Worm (Caenorhabditis elegans) whole organism, L4 larva: Measurements from ENCODE around the gene W04G3.10.
A peak's percentile ranks its signal among the peaks of the same experiment; 100 is the strongest.

Source experiments
- D1046.2 ChIP-seq: fragments of 200-800 bp; sonication (Bioruptor generic); IDR thresholded peaks from 2 replicates; pipeline ENCODE4 v1.3.6; 2022; ENCODE audit warnings: missing genetic modification characterization, missing compliant biosample characterization
- F26F4.8 ChIP-seq: fragments of 200-800 bp; sonication (Bioruptor generic); conservative IDR thresholded peaks from 2 replicates; pipeline ENCODE4 v1.3.6; 2022; ENCODE audit warnings: missing genetic modification characterization, missing compliant biosample characterization
- F44E2.7 ChIP-seq: fragments of 200-800 bp; sonication (Bioruptor generic); IDR thresholded peaks from 2 replicates; pipeline ENCODE4 v2.1.2; 2022; ENCODE audit warnings: missing genetic modification characterization, missing compliant biosample characterization
- R02D3.7 ChIP-seq: fragments of 150-350 bp; sonication (generic microtip); optimal IDR thresholded peaks from 3 replicates; lab custom pipeline; 2014; ENCODE audit warnings: missing biosample characterization, missing genetic modification characterization
- T26A8.4 ChIP-seq: fragments of 200-800 bp; sonication (Bioruptor generic); IDR thresholded peaks from 2 replicates; pipeline ENCODE4 v1.3.6; 2022; ENCODE audit warnings: missing genetic modification characterization, missing compliant biosample characterization
- Y105C5A.15 ChIP-seq: fragments of 200-800 bp; sonication (Bioruptor generic); IDR thresholded peaks from 2 replicates; pipeline ENCODE4 v1.3.6; 2022; ENCODE audit warnings: missing genetic modification characterization, missing compliant biosample characterization
- ZK337.2 ChIP-seq: fragments of 200-800 bp; sonication (Bioruptor generic); IDR thresholded peaks from 2 replicates; pipeline ENCODE4 v1.3.6; 2022; ENCODE audit warnings: missing genetic modification reagents, missing genetic modification characterization, missing compliant biosample characterization
- aha-1 ChIP-seq: fragments of 150-350 bp; peaks from one replicate; lab custom pipeline; 2014; ENCODE audit warnings: missing biosample characterization, missing genetic modification characterization
- aly-2 ChIP-seq: sonication (generic microtip); optimal IDR thresholded peaks from 2 replicates; lab custom pipeline; 2018; ENCODE audit warnings: missing biosample characterization, missing genetic modification characterization
- attf-4 ChIP-seq: sonication (generic microtip); optimal IDR thresholded peaks from 3 replicates; lab custom pipeline; 2017; ENCODE audit warnings: missing biosample characterization, missing genetic modification characterization
- ceh-20 ChIP-seq: fragments of 200-800 bp; sonication (Bioruptor generic); IDR thresholded peaks from 2 replicates; pipeline ENCODE4 v1.3.6; 2022; ENCODE audit warnings: missing genetic modification reagents, missing genetic modification characterization, missing compliant biosample characterization
- cey-2 ChIP-seq: sonication (generic microtip); optimal IDR thresholded peaks from 3 replicates; lab custom pipeline; 2017; ENCODE audit warnings: missing genetic modification characterization, mild to moderate bottlenecking, missing compliant biosample characterization, antibody characterized with exemption, borderline replicate concordance; ENCODE audit not compliant: insufficient read depth
- dmd-6 ChIP-seq: fragments of 200-800 bp; sonication (Bioruptor generic); IDR thresholded peaks from 2 replicates; pipeline ENCODE4 v1.3.6; 2022; ENCODE audit warnings: missing genetic modification reagents, missing genetic modification characterization, missing compliant biosample characterization
- dmd-8 ChIP-seq: fragments of 200-800 bp; sonication (Bioruptor generic); IDR thresholded peaks from 2 replicates; pipeline ENCODE4 v1.3.6; 2022; ENCODE audit warnings: missing genetic modification characterization, missing compliant biosample characterization
- dpl-1 ChIP-seq: fragments of 150-350 bp; optimal IDR thresholded peaks from 2 replicates; lab custom pipeline; 2014; ENCODE audit warnings: missing biosample characterization, missing genetic modification reagents, missing genetic modification characterization
- egl-27 ChIP-seq: sonication (generic microtip); optimal IDR thresholded peaks from 3 replicates; lab custom pipeline; 2017; ENCODE audit warnings: missing biosample characterization, missing genetic modification reagents, missing genetic modification characterization
- fkh-10 ChIP-seq: fragments of 150-350 bp; optimal IDR thresholded peaks from 2 replicates; lab custom pipeline; 2014; ENCODE audit warnings: missing biosample characterization, missing genetic modification reagents, missing genetic modification characterization
- hlh-11 ChIP-seq: fragments of 200-800 bp; sonication (Bioruptor generic); optimal IDR thresholded peaks from 2 replicates; lab custom pipeline; 2018; ENCODE audit warnings: mild to moderate bottlenecking, missing genetic modification characterization, missing compliant biosample characterization
- lin-13 ChIP-seq: fragments of 150-350 bp; optimal IDR thresholded peaks from 2 replicates; lab custom pipeline; 2014; ENCODE audit warnings: missing biosample characterization, missing genetic modification reagents, missing genetic modification characterization
- lin-15B ChIP-seq: fragments of 150-350 bp; sonication (generic microtip); optimal IDR thresholded peaks from 3 replicates; lab custom pipeline; 2014; ENCODE audit warnings: missing biosample characterization, missing genetic modification characterization
- madf-5 ChIP-seq, 2 experiments: fragments of 200-800 bp; sonication (Bioruptor generic); IDR thresholded peaks; 2 replicates each; pipeline ENCODE4 v1.3.6; 2022; ENCODE audit warnings: missing compliant biosample characterization in 2 of 2, missing genetic modification characterization in 2 of 2
- nhr-237 ChIP-seq: sonication (generic microtip); optimal IDR thresholded peaks from 2 replicates; lab custom pipeline; 2017; ENCODE audit warnings: missing biosample characterization, missing genetic modification characterization
- nhr-28 ChIP-seq: fragments of 150-350 bp; optimal IDR thresholded peaks from 2 replicates; lab custom pipeline; 2014; ENCODE audit warnings: missing biosample characterization, missing genetic modification characterization
- nhr-6 ChIP-seq: fragments of 150-350 bp; optimal IDR thresholded peaks from 2 replicates; lab custom pipeline; 2014; ENCODE audit warnings: missing biosample characterization, missing genetic modification characterization
- nhr-76 ChIP-seq: fragments of 150-350 bp; optimal IDR thresholded peaks from 2 replicates; lab custom pipeline; 2014; ENCODE audit warnings: missing biosample characterization, missing genetic modification characterization
- php-3 ChIP-seq: fragments of 200-800 bp; sonication (Bioruptor generic); IDR thresholded peaks from 2 replicates; pipeline ENCODE4 v1.3.6; 2022; ENCODE audit warnings: missing genetic modification reagents, missing genetic modification characterization, missing compliant biosample characterization
- pqm-1 ChIP-seq: sonication (generic microtip); optimal IDR thresholded peaks from 2 replicates; lab custom pipeline; 2017; ENCODE audit warnings: missing biosample characterization, missing genetic modification characterization
- rbr-2 ChIP-seq: sonication (generic microtip); optimal IDR thresholded peaks from 2 replicates; lab custom pipeline; 2016; ENCODE audit warnings: missing genotype, missing genetic modification characterization, missing compliant biosample characterization
- saeg-2 ChIP-seq: fragments of 200-800 bp; sonication (Bioruptor generic); IDR thresholded peaks from 2 replicates; pipeline ENCODE4 v1.3.6; 2022; ENCODE audit warnings: missing genetic modification reagents, missing genetic modification characterization, missing compliant biosample characterization
- set-16 ChIP-seq: fragments of 200-800 bp; sonication (Bioruptor generic); IDR thresholded peaks from 2 replicates; pipeline ENCODE4 v1.3.6; 2022; ENCODE audit warnings: missing genetic modification reagents, missing genetic modification characterization, missing compliant biosample characterization
- skn-1 ChIP-seq: fragments of 150-350 bp; optimal IDR thresholded peaks from 2 replicates; lab custom pipeline; 2014; ENCODE audit warnings: missing biosample characterization, missing genetic modification characterization
- snpc-1.2 ChIP-seq: fragments of 200-800 bp; sonication (Bioruptor generic); IDR thresholded peaks from 2 replicates; pipeline ENCODE4 v1.3.6; 2022; ENCODE audit warnings: missing genetic modification reagents, missing genetic modification characterization, missing compliant biosample characterization
- tag-97 ChIP-seq: fragments of 200-800 bp; sonication (Bioruptor generic); IDR thresholded peaks from 2 replicates; pipeline ENCODE4 v1.3.6; 2022; ENCODE audit warnings: missing genetic modification characterization, missing compliant biosample characterization
- unc-39 ChIP-seq: sonication (generic microtip); optimal IDR thresholded peaks from 2 replicates; lab custom pipeline; 2017; ENCODE audit warnings: missing biosample characterization, missing genetic modification characterization
- unc-62 ChIP-seq, 3 experiments: fragments of 150-350 bp in 1 of 3; sonication (generic microtip); optimal IDR thresholded peaks in 2 of 3; peaks in 1 of 3; 1 replicate in 1 of 3; 2 replicates in 2 of 3; lab custom pipeline; 2014 to 2017; ENCODE audit warnings: missing biosample characterization in 3 of 3, missing genetic modification characterization in 3 of 3, missing genetic modification reagents in 3 of 3, missing genotype in 1 of 3
- zag-1 ChIP-seq: fragments of 150-350 bp; optimal IDR thresholded peaks from 2 replicates; lab custom pipeline; 2014; ENCODE audit warnings: missing biosample characterization, missing genetic modification characterization
- zfp-3 ChIP-seq: fragments of 200-800 bp; sonication (Bioruptor generic); conservative IDR thresholded peaks from 2 replicates; pipeline ENCODE4 v1.3.6; 2022; ENCODE audit warnings: missing genetic modification reagents, missing genetic modification characterization, missing compliant biosample characterization
- ztf-11 ChIP-seq: fragments of 150-350 bp; optimal IDR thresholded peaks from 2 replicates; lab custom pipeline; 2014; ENCODE audit warnings: missing biosample characterization, missing genetic modification characterization

Gene W04G3.10

ce11 chrX:11103173-11103572 lies 25.1 kb upstream of the W04G3.10 start:
- no peak for TF ChIP-seq php-3 (GFP tag; lab: Robert Waterston, UW)
- TF ChIP-seq hlh-11 (tag; lab: Kevin White, UChicago), result no peak
- TF ChIP-seq saeg-2 (GFP tag; lab: Robert Waterston, UW), result no peak
- TF ChIP-seq nhr-28 (tag; lab: Kevin White, UChicago), result no peak
- TF ChIP-seq dmd-6 (GFP tag; lab: Robert Waterston, UW), result peak; percentile 24; the same call in 1 of the 2 replicates
- no peak for TF ChIP-seq nhr-76
- TF ChIP-seq skn-1 (tag; lab: Kevin White, UChicago), result no peak
- no peak for TF ChIP-seq snpc-1.2 (GFP tag; lab: Robert Waterston, UW)
- TF ChIP-seq nhr-237 (tag; lab: Kevin White, UChicago), result no peak
- peak; percentile 70; the same call in 1 of the 2 replicates for TF ChIP-seq tag-97 (GFP tag; lab: Robert Waterston, UW)
- no peak for TF ChIP-seq Y105C5A.15 (GFP tag; lab: Robert Waterston, UW)
- TF ChIP-seq F44E2.7 (GFP tag; lab: Robert Waterston, UW), result no peak
- TF ChIP-seq madf-5 (GFP tag; IDR thresholded peaks at IDR 0.05; lab: Robert Waterston, UW), result no peak
- no peak for TF ChIP-seq ztf-11 (tag; lab: Kevin White, UChicago)
- TF ChIP-seq R02D3.7 (tag; lab: Kevin White, UChicago), result no peak
- TF ChIP-seq unc-62 (GFP tag; optimal IDR thresholded peaks at IDR 0.05 in 1 of 2; lab: Kevin White, UChicago), result no peak
- no peak for TF ChIP-seq unc-62 (tag; optimal IDR thresholded peaks at IDR 0.05; lab: Kevin White, UChicago)
- TF ChIP-seq lin-15B, result no peak
- no peak for TF ChIP-seq nhr-6 (tag; lab: Kevin White, UChicago)
- TF ChIP-seq T26A8.4 (GFP tag; lab: Robert Waterston, UW), result no peak
- no peak for TF ChIP-seq ZK337.2 (GFP tag; lab: Robert Waterston, UW)
- TF ChIP-seq pqm-1 (tag; lab: Kevin White, UChicago), result peak; percentile 4
- TF ChIP-seq dmd-8 (GFP tag; lab: Robert Waterston, UW), result no peak
- TF ChIP-seq set-16 (GFP tag; lab: Robert Waterston, UW), result no peak
- TF ChIP-seq dpl-1 (GFP tag; lab: Kevin White, UChicago), result no peak
- TF ChIP-seq cey-2, result no peak

- no peak for TF ChIP-seq D1046.2 (GFP tag; lab: Robert Waterston, UW)
- TF ChIP-seq attf-4 (tag; lab: Kevin White, UChicago), result no peak
- TF ChIP-seq ceh-20, result no peak
- no peak for TF ChIP-seq dmd-6 (GFP tag; lab: Robert Waterston, UW)
- TF ChIP-seq aly-2 (tag; lab: Kevin White, UChicago), result no peak
- TF ChIP-seq unc-39 (tag; lab: Kevin White, UChicago), result no peak
- no peak for TF ChIP-seq fkh-10
- no peak for TF ChIP-seq F26F4.8 (GFP tag; lab: Robert Waterston, UW)
- no peak for TF ChIP-seq F44E2.7 (GFP tag; lab: Robert Waterston, UW)
- no peak for TF ChIP-seq zfp-3 (GFP tag; lab: Robert Waterston, UW)
- no peak for TF ChIP-seq lin-13 (GFP tag; lab: Kevin White, UChicago)
- TF ChIP-seq ZK337.2 (GFP tag; lab: Robert Waterston, UW), result no peak
- TF ChIP-seq rbr-2 (tag; lab: Kevin White, UChicago), result no peak
- TF ChIP-seq snpc-1.2 (GFP tag; lab: Robert Waterston, UW), result no peak
- no peak for TF ChIP-seq zag-1 (tag; lab: Kevin White, UChicago)
Measured at ce11 chrX:11098086-11098485, 20.0 kb upstream of the W04G3.10 start, which contains the start of gene W02H3.3. W02H3.3 (minus strand) TSS chrX:11098186.

ce11 chrX:11097343-11097742 lies 19.3 kb upstream of the W04G3.10 start:
- TF ChIP-seq egl-27 (tag; lab: Kevin White, UChicago), result no peak
- TF ChIP-seq aha-1 (tag; lab: Kevin White, UChicago), result peak; percentile 92
